Worm (Caenorhabditis elegans): ENCODE data around the gene R07E4.1.

Gene R07E4.1

ce11 chrX:5956130-5956529, 2.8 kb upstream of the R07E4.1 start:
- TF ChIP-seq ZK546.5 (tag; optimal IDR thresholded peaks at IDR 0.05) = no peak
- no peak for TF ChIP-seq ztf-11 (tag; optimal IDR thresholded peaks at IDR 0.05)
- no peak for TF ChIP-seq Y55F3AM.14 (GFP tag; optimal IDR thresholded peaks at IDR 0.05)
- TF ChIP-seq lin-13 (GFP tag; optimal IDR thresholded peaks at IDR 0.05) = no peak
- TF ChIP-seq nhr-237 (tag; optimal IDR thresholded peaks at IDR 0.05) = no peak
- no peak for TF ChIP-seq zag-1 (tag; optimal IDR thresholded peaks at IDR 0.05)
- no peak for TF ChIP-seq nhr-10 (tag; optimal IDR thresholded peaks at IDR 0.05)
- TF ChIP-seq skn-1 (tag; optimal IDR thresholded peaks at IDR 0.05) = no peak
- no peak for TF ChIP-seq F13H6.1 (tag; optimal IDR thresholded peaks at IDR 0.05)
- TF ChIP-seq elt-3 (tag; optimal IDR thresholded peaks at IDR 0.05) = no peak
- TF ChIP-seq R02D3.7 (tag; optimal IDR thresholded peaks at IDR 0.05) = no peak
- no peak for TF ChIP-seq peb-1 (tag; optimal IDR thresholded peaks at IDR 0.05)

- TF ChIP-seq mdl-1 (tag; optimal IDR thresholded peaks at IDR 0.05) = no peak
- no peak for TF ChIP-seq crh-2 (tag; optimal IDR thresholded peaks at IDR 0.05)
- TF ChIP-seq nhr-77 (tag; optimal IDR thresholded peaks at IDR 0.05) = no peak
- no peak for TF ChIP-seq ama-1 (optimal IDR thresholded peaks at IDR 0.05)
- TF ChIP-seq C34F6.9 (tag; optimal IDR thresholded peaks at IDR 0.05) = no peak
- no peak for TF ChIP-seq lin-13 (GFP tag; optimal IDR thresholded peaks at IDR 0.05)
- no peak for TF ChIP-seq nhr-237 (tag; optimal IDR thresholded peaks at IDR 0.05)
- no peak for TF ChIP-seq nhr-25 (tag; optimal IDR thresholded peaks at IDR 0.05)
- no peak for TF ChIP-seq nhr-23 (tag; optimal IDR thresholded peaks at IDR 0.05)
- no peak for TF ChIP-seq zag-1 (tag; optimal IDR thresholded peaks at IDR 0.05)
Measured at ce11 chrX:5960872-5961271, 2.0 kb downstream of the R07E4.1 start.

ce11 chrX:5962560-5962959, 3.6 kb downstream of the R07E4.1 start:
- TF ChIP-seq ama-1 (optimal IDR thresholded peaks at IDR 0.05) (no peak), ztf-1 (GFP tag; conservative IDR thresholded peaks at IDR 0.05) (no peak), lin-11 (tag; optimal IDR thresholded peaks at IDR 0.05) (no peak), crh-2 (tag; optimal IDR thresholded peaks at IDR 0.05) (no peak), zag-1 (tag; optimal IDR thresholded peaks at IDR 0.05) (no peak), nhr-21 (tag; optimal IDR thresholded peaks at IDR 0.05) (no peak), gmeb-1 (tag; optimal IDR thresholded peaks at IDR 0.05) (peak; percentile 41), C34F6.9 (tag; optimal IDR thresholded peaks at IDR 0.05) (no peak), ztf-11 (tag; optimal IDR thresholded peaks at IDR 0.05) (no peak), fos-1 (tag; optimal IDR thresholded peaks at IDR 0.05) (peak; percentile 16), lsy-2 (tag; optimal IDR thresholded peaks at IDR 0.05) (no peak), sma-9 (GFP tag; optimal IDR thresholded peaks at IDR 0.05) (peak; percentile 42), sma-9 (tag; optimal IDR thresholded peaks at IDR 0.05) (no peak), nhr-25 (tag; optimal IDR thresholded peaks at IDR 0.05) (no peak)

ce11 chrX:5972212-5972611, 13.3 kb downstream of the R07E4.1 start:
- TF ChIP-seq mab-5 (tag; optimal IDR thresholded peaks at IDR 0.05) (peak; percentile 40), ceh-82 (tag; optimal IDR thresholded peaks at IDR 0.05) (no peak), nhr-237 (tag; optimal IDR thresholded peaks at IDR 0.05) (no peak)

ce11 chrX:5975228-5975627, 16.3 kb downstream of the R07E4.1 start:
- TF ChIP-seq nhr-237 (tag; optimal IDR thresholded peaks at IDR 0.05) (no peak), C34F6.9 (tag; optimal IDR thresholded peaks at IDR 0.05) (peak; percentile 3), crh-2 (tag; optimal IDR thresholded peaks at IDR 0.05) (peak; percentile 8)

DNA sequence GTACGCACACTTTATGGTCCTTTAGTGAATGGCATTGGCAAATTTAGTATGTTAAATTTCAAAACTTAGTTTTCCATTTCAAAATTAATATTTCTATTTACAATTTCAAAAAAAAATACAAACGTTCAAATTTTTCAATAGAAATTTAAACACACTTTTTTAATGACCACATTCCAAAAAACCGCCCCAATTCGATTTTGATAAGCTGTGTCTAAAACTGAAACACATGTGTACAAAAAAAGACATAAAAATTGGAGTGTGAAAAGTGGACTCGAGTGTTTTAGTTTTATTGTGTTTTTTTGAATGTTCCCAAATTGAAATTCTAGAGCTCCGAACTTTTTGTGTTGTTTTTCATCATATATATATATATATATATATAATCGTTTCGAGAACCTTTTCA, 16.8 kb downstream of the R07E4.1 start:
- TF ChIP-seq ztf-4 (tag; optimal IDR thresholded peaks at IDR 0.05) = no peak

DNA sequence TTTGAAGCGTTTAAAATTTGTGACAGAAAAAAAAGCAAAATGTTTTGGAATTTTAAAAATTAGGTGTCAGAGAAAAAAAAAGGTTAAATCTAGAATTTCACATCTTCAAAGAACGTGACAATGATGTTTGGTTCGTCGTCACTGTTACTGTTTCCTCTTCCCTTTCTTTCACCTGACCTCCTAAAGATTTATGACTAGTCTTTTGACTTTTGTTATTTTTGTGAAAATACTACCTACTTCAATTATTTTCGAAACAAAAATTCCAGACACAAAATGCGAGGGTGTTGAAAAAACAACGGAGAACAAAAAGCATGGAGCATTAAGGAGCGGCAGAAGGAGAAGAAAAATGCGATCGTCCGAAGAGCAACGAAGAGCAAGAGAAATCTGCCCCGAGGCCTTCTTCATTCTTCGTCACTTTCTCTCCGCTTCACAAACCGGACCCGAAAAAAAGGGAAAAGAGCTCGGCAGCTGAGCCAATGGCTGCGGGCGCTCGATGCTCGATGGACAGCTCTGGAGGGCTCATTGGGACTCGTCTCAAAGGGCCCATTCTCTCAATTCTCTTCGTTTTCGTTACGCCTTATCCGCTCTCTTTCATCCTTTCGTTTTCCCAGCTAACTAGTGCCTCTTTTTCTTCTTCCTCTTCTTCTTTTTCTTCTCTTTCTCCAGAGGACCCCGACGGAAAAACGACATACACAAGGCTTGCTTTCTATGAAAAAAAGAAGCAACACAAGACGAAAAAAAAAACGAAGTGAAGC, 17.5 kb downstream of the R07E4.1 start:
- peak; percentile 58 for TF ChIP-seq zag-1 (tag; optimal IDR thresholded peaks at IDR 0.05)
- peak; percentile 54 for TF ChIP-seq F13H6.1 (tag; optimal IDR thresholded peaks at IDR 0.05)
- peak; percentile 27 for TF ChIP-seq unc-55 (GFP tag; optimal IDR thresholded peaks at IDR 0.05)
- TF ChIP-seq nhr-129 (tag; optimal IDR thresholded peaks at IDR 0.05) = peak; percentile 54
- TF ChIP-seq peb-1 (tag; optimal IDR thresholded peaks at IDR 0.05) = no peak
- TF ChIP-seq alr-1 (tag; optimal IDR thresholded peaks at IDR 0.05) = no peak
- no peak for TF ChIP-seq unc-39 (tag; optimal IDR thresholded peaks at IDR 0.05)
- TF ChIP-seq mab-5 (tag; optimal IDR thresholded peaks at IDR 0.05) = peak; percentile 49
- TF ChIP-seq lsy-2 (tag; optimal IDR thresholded peaks at IDR 0.05) = peak; percentile 35 to 60
- peak; percentile 4 for TF ChIP-seq ztf-4 (tag; optimal IDR thresholded peaks at IDR 0.05)
- TF ChIP-seq nhr-25 (tag; optimal IDR thresholded peaks at IDR 0.05) = peak; percentile 39
- peak; percentile 39 for TF ChIP-seq egl-27 (tag; optimal IDR thresholded peaks at IDR 0.05)
- peak; percentile 39 for TF ChIP-seq C34F6.9 (tag; optimal IDR thresholded peaks at IDR 0.05)
